Worm (Caenorhabditis elegans) whole organism, L4/young adult: Measurements from ENCODE around the gene Y38H6C.9.

Experiments used
- W03F9.2 ChIP-seq: fragments of 150-350 bp; optimal IDR thresholded peaks from 2 replicates; lab custom pipeline; 2014; ENCODE audit warnings: missing biosample characterization, missing genetic modification characterization
- dao-5 ChIP-seq: sonication (generic microtip); optimal IDR thresholded peaks from 2 replicates; lab custom pipeline; 2016; ENCODE audit warnings: missing genotype, missing genetic modification characterization, moderate library complexity, missing compliant biosample characterization
- him-1 ChIP-seq: sonication (generic microtip); optimal IDR thresholded peaks from 2 replicates; lab custom pipeline; 2016; ENCODE audit warnings: missing genotype, missing genetic modification reagents, missing genetic modification characterization, missing compliant biosample characterization

- TF ChIP-seq W03F9.2 (no peak), him-1 (tag; lab: Kevin White, UChicago) (no peak), dao-5 (tag; lab: Kevin White, UChicago) (no peak)
Measured at ce11 chrV:20486549-20486948, 35.5 kb downstream of the Y38H6C.9 start.
